Worm (Caenorhabditis elegans) whole organism, L1 larva: Measurements from ENCODE around the gene C32H11.3.

Experiments
- C16A3.4 ChIP-seq: fragments of 150-350 bp; optimal IDR thresholded peaks from 2 replicates; lab custom pipeline; 2014; ENCODE audit warnings: missing biosample characterization, missing genetic modification characterization
- aha-1 ChIP-seq: fragments of 150-350 bp; optimal IDR thresholded peaks from 2 replicates; lab custom pipeline; 2014; ENCODE audit warnings: missing biosample characterization, missing genetic modification characterization
- alr-1 ChIP-seq: fragments of 200-800 bp; sonication (Bioruptor generic); optimal IDR thresholded peaks from 2 replicates; lab custom pipeline; 2018; ENCODE audit warnings: borderline replicate concordance, mild to moderate bottlenecking, missing genetic modification characterization, missing compliant biosample characterization
- ceh-63 ChIP-seq: fragments of 200-800 bp; sonication (Bioruptor generic); optimal IDR thresholded peaks from 2 replicates; lab custom pipeline; 2018; ENCODE audit warnings: mild to moderate bottlenecking, missing genetic modification characterization, missing compliant biosample characterization
- dpl-1 ChIP-seq, 3 experiments: fragments of 150-350 bp in 2 of 3; sonication (generic microtip) in 1 of 3; optimal IDR thresholded peaks; 2 replicates each; lab custom pipeline; 2014 to 2017; ENCODE audit warnings: missing biosample characterization in 3 of 3, missing genetic modification characterization in 3 of 3, missing genetic modification reagents in 3 of 3
- efl-1 ChIP-seq, 4 experiments: fragments of 150-350 bp; optimal IDR thresholded peaks in 3 of 4; peaks in 1 of 4; 1 replicate in 1 of 4; 2 replicates in 3 of 4; lab custom pipeline; 2014; ENCODE audit warnings: missing biosample characterization in 2 of 4, missing genetic modification characterization in 2 of 4, missing genetic modification reagents in 2 of 4
- elt-2 ChIP-seq: sonication (generic microtip); optimal IDR thresholded peaks from 2 replicates; lab custom pipeline; 2016; ENCODE audit warnings: missing genetic modification characterization, mild to moderate bottlenecking, inconsistent platforms, missing compliant biosample characterization, missing genetic modification reagents
- elt-3 ChIP-seq, 6 experiments: fragments of 150-350 bp in 1 of 6; sonication (generic microtip); optimal IDR thresholded peaks; 2 replicates each; lab custom pipeline; 2017 to 2018; ENCODE audit warnings: missing biosample characterization in 6 of 6, missing genetic modification characterization in 6 of 6, inconsistent platforms in 1 of 6
- fkh-8 ChIP-seq: sonication (generic microtip); optimal IDR thresholded peaks from 2 replicates; lab custom pipeline; 2016; ENCODE audit warnings: mild to moderate bottlenecking, missing genetic modification characterization, missing compliant biosample characterization
- hlh-4 ChIP-seq: sonication (generic microtip); optimal IDR thresholded peaks from 2 replicates; lab custom pipeline; 2016; ENCODE audit warnings: mild to moderate bottlenecking, missing genetic modification characterization, missing compliant biosample characterization
- hpl-2 ChIP-seq: fragments of 150-350 bp; optimal IDR thresholded peaks from 2 replicates; lab custom pipeline; 2014; ENCODE audit warnings: missing biosample characterization, missing genetic modification reagents, missing genetic modification characterization
- irx-1 ChIP-seq: sonication (generic microtip); optimal IDR thresholded peaks from 2 replicates; lab custom pipeline; 2016; ENCODE audit warnings: missing genetic modification characterization, missing compliant biosample characterization
- isw-1 ChIP-seq: fragments of 200-800 bp; sonication (Bioruptor generic); IDR thresholded peaks from 2 replicates; pipeline ENCODE4 v1.3.6; 2022; ENCODE audit warnings: missing genetic modification characterization, missing compliant biosample characterization
- jun-1 ChIP-seq: fragments of 150-350 bp; optimal IDR thresholded peaks from 2 replicates; lab custom pipeline; 2014; ENCODE audit warnings: missing biosample characterization, missing genetic modification reagents, missing genetic modification characterization
- lin-13 ChIP-seq: fragments of 150-350 bp; optimal IDR thresholded peaks from 2 replicates; lab custom pipeline; 2014; ENCODE audit warnings: missing biosample characterization, missing genetic modification reagents, missing genetic modification characterization
- lin-14 ChIP-seq: fragments of 200-800 bp; sonication (Bioruptor generic); optimal IDR thresholded peaks from 2 replicates; lab custom pipeline; 2018; ENCODE audit warnings: mild to moderate bottlenecking, missing genetic modification characterization, moderate library complexity, missing compliant biosample characterization
- lir-3 ChIP-seq: sonication (generic microtip); optimal IDR thresholded peaks from 2 replicates; lab custom pipeline; 2016; ENCODE audit warnings: mild to moderate bottlenecking, missing genetic modification characterization, moderate library complexity, missing compliant biosample characterization; ENCODE audit not compliant: poor library complexity
- mab-9 ChIP-seq: fragments of 200-800 bp; sonication (Bioruptor generic); IDR thresholded peaks from 2 replicates; pipeline ENCODE4 v1.3.6; 2022; ENCODE audit warnings: missing genetic modification reagents, missing genetic modification characterization, missing compliant biosample characterization
- mdl-1 ChIP-seq, 2 experiments: fragments of 150-350 bp; optimal IDR thresholded peaks; 2 replicates each; lab custom pipeline; 2014 to 2017; ENCODE audit warnings: missing biosample characterization in 2 of 2, missing genetic modification characterization in 2 of 2, inconsistent platforms in 1 of 2
- mef-2 ChIP-seq: fragments of 150-350 bp; optimal IDR thresholded peaks from 2 replicates; lab custom pipeline; 2014; ENCODE audit warnings: missing biosample characterization, missing genetic modification characterization
- mep-1 ChIP-seq: fragments of 150-350 bp; optimal IDR thresholded peaks from 2 replicates; lab custom pipeline; 2014; ENCODE audit warnings: missing biosample characterization, missing genetic modification characterization
- nhr-11 ChIP-seq: fragments of 150-350 bp; optimal IDR thresholded peaks from 2 replicates; lab custom pipeline; 2014; ENCODE audit warnings: missing biosample characterization, missing genetic modification characterization
- nhr-28 ChIP-seq: fragments of 150-350 bp; optimal IDR thresholded peaks from 2 replicates; lab custom pipeline; 2014; ENCODE audit warnings: missing biosample characterization, missing genetic modification characterization
- nhr-71 ChIP-seq: sonication (generic microtip); optimal IDR thresholded peaks from 2 replicates; lab custom pipeline; 2016; ENCODE audit warnings: mild to moderate bottlenecking, missing genetic modification characterization, moderate library complexity, missing compliant biosample characterization
- nhr-76 ChIP-seq: sonication (generic microtip); optimal IDR thresholded peaks from 2 replicates; lab custom pipeline; 2017; ENCODE audit warnings: missing biosample characterization, missing genetic modification characterization
- nhr-84 ChIP-seq: sonication (generic microtip); optimal IDR thresholded peaks from 2 replicates; lab custom pipeline; 2017; ENCODE audit warnings: missing biosample characterization, missing genetic modification characterization
- nhr-85 ChIP-seq: sonication (generic microtip); peaks from one replicate; lab custom pipeline; 2016; ENCODE audit warnings: missing genetic modification characterization, inconsistent platforms, missing compliant biosample characterization
- nhr-90 ChIP-seq: sonication (generic microtip); optimal IDR thresholded peaks from 2 replicates; lab custom pipeline; 2016; ENCODE audit warnings: mild to moderate bottlenecking, missing genetic modification characterization, missing compliant biosample characterization; ENCODE audit not compliant: poor library complexity
- pax-3 ChIP-seq: fragments of 200-800 bp; sonication (Bioruptor generic); optimal IDR thresholded peaks from 2 replicates; lab custom pipeline; 2018; ENCODE audit warnings: mild to moderate bottlenecking, missing genetic modification characterization, moderate library complexity, missing compliant biosample characterization
- pqm-1 ChIP-seq: sonication (generic microtip); optimal IDR thresholded peaks from 3 replicates; lab custom pipeline; 2017; ENCODE audit warnings: missing biosample characterization, missing genetic modification characterization
- skn-1 ChIP-seq: fragments of 150-350 bp; optimal IDR thresholded peaks from 2 replicates; lab custom pipeline; 2014; ENCODE audit warnings: missing biosample characterization, missing genetic modification characterization
- snpc-4 ChIP-seq: fragments of 150-350 bp; optimal IDR thresholded peaks from 2 replicates; lab custom pipeline; 2014; ENCODE audit warnings: missing biosample characterization, missing genetic modification characterization
- sptf-1 ChIP-seq: fragments of 150-350 bp; optimal IDR thresholded peaks from 2 replicates; lab custom pipeline; 2014; ENCODE audit warnings: missing biosample characterization, missing genetic modification characterization
- tbx-2 ChIP-seq: sonication (generic microtip); optimal IDR thresholded peaks from 2 replicates; lab custom pipeline; 2016; ENCODE audit warnings: missing genetic modification characterization, missing compliant biosample characterization
- unc-30 ChIP-seq: sonication (generic microtip); optimal IDR thresholded peaks from 2 replicates; lab custom pipeline; 2017; ENCODE audit warnings: missing biosample characterization, missing genetic modification characterization
- unc-62 ChIP-seq: fragments of 150-350 bp; optimal IDR thresholded peaks from 2 replicates; lab custom pipeline; 2014; ENCODE audit warnings: missing biosample characterization, missing genetic modification reagents, missing genetic modification characterization
- vab-15 ChIP-seq: sonication (generic microtip); optimal IDR thresholded peaks from 2 replicates; lab custom pipeline; 2017; ENCODE audit warnings: missing genotype, mild to moderate bottlenecking, missing genetic modification characterization, missing compliant biosample characterization
- zag-1 ChIP-seq: fragments of 150-350 bp; optimal IDR thresholded peaks from 2 replicates; lab custom pipeline; 2014; ENCODE audit warnings: missing biosample characterization, missing genetic modification characterization
- ztf-11 ChIP-seq, 2 experiments: sonication (generic microtip); optimal IDR thresholded peaks; 2 replicates each; lab custom pipeline; 2016 to 2017; ENCODE audit warnings: missing genetic modification characterization in 2 of 2, missing biosample characterization in 1 of 2, missing compliant biosample characterization in 1 of 2

C32H11.3 gene

ce11 chrIV:12890445-12890844 lies 27.9 kb upstream of the C32H11.3 start, which contains the start of gene K08D8.6:
TSS of gene K08D8.6 (minus strand) at chrIV:12890508.
- TF ChIP-seq lir-3 (tag; lab: Kevin White, UChicago): no peak
- peak; percentile 7 for TF ChIP-seq jun-1 (tag; lab: Kevin White, UChicago)
- no peak for TF ChIP-seq nhr-28 (tag; lab: Kevin White, UChicago)
- no peak for TF ChIP-seq efl-1 (optimal IDR thresholded peaks at IDR 0.05; lab: Kevin White, UChicago)
- TF ChIP-seq efl-1 (GFP tag; optimal IDR thresholded peaks at IDR 0.05 in 1 of 2; lab: Kevin White, UChicago): peak in 1 of 2 experiments; percentile 30
- no peak for TF ChIP-seq unc-62 (GFP tag; lab: Kevin White, UChicago)
- no peak for TF ChIP-seq ztf-11 (tag; optimal IDR thresholded peaks at IDR 0.05; lab: Kevin White, UChicago)
- TF ChIP-seq pqm-1: peak; percentile 78
- TF ChIP-seq hlh-4 (tag; lab: Kevin White, UChicago): no peak
- TF ChIP-seq elt-2 (tag; lab: Kevin White, UChicago): peak; percentile 88
- no peak for TF ChIP-seq mep-1 (tag; lab: Kevin White, UChicago)

DNA sequence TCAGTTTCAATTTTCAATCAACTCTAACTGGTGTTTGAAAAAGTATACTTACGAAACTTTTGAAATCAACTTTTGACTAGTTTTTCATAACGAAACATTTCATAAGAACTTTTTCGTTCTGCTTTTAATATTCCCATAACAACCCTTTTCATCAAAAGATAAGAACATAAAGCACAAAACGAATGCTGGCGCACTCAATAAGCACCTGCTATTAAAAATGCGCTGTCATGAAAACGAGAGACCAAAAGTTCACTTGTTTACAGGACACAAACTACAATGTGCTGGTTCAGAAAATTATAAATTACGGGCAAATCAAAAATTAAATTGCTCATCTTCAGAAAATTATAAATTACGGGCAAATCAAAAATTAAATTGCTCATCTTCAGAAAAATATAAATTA lies 27.3 kb upstream of the C32H11.3 start:
- TF ChIP-seq elt-2 (tag; lab: Kevin White, UChicago) (peak; percentile 17), fkh-8 (no peak), aha-1 (no peak), nhr-90 (no peak), nhr-85 (tag; lab: Kevin White, UChicago) (no peak), dpl-1 (GFP tag; optimal IDR thresholded peaks at IDR 0.05; lab: Kevin White, UChicago) (no peak), hlh-4 (tag; lab: Kevin White, UChicago) (no peak), unc-62 (GFP tag; lab: Kevin White, UChicago) (no peak)
- TF ChIP-seq, all 84 proteins: peak for 1

DNA sequence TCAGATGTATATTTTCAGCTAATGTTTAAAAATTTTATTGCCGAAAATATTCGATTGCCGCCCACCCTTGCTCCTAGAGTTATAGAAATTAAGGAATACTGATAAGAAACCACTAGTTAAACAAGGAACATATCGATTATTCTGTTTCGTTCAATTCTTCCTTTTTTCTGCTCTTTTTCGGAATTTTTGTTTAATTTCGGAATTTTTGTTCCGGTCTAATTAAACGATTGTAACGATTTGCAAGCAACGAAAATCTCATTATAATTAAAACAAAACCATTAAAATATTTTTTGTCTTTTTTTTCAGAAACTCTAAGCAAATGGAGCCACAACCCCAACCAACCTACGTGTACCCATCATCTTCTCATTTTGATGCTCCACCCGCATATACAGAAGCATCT lies 26.2 kb upstream of the C32H11.3 start, which contains the start of gene K08D8.1:
Gene K08D8.1, plus strand, starts transcription at position 301 of the 400 bp plus-strand sequence.
- TF ChIP-seq tbx-2 (tag; lab: Kevin White, UChicago) (no peak), vab-15 (tag; lab: Kevin White, UChicago) (no peak), hpl-2 (GFP tag; lab: Kevin White, UChicago) (no peak), zag-1 (tag; lab: Kevin White, UChicago) (no peak), irx-1 (no peak), pax-3 (no peak), lin-13 (GFP tag; lab: Kevin White, UChicago) (no peak), aha-1 (no peak), lin-14 (GFP tag; lab: Kevin White, UChicago) (no peak), C16A3.4 (tag; lab: Kevin White, UChicago) (no peak), nhr-71 (tag; lab: Kevin White, UChicago) (no peak), mdl-1 (tag; optimal IDR thresholded peaks at IDR 0.05; lab: Kevin White, UChicago) (no peak), elt-3 (tag; optimal IDR thresholded peaks at IDR 0.05; lab: Kevin White, UChicago) (no peak), isw-1 (GFP tag; lab: Robert Waterston, UW) (no peak)

- TF ChIP-seq nhr-85 (tag; lab: Kevin White, UChicago) (peak; percentile 6), pax-3 (no peak), mep-1 (tag; lab: Kevin White, UChicago) (no peak)
- TF ChIP-seq, all 84 proteins: peak for 1
These were observed 25.2 kb upstream of the C32H11.3 start, which contains the start of gene K08D8.12 for ce11 chrIV:12893166-12893565. TSS of gene K08D8.12 (plus strand) at chrIV:12893466.

- TF ChIP-seq isw-1 (GFP tag; lab: Robert Waterston, UW) (no peak), nhr-85 (tag; lab: Kevin White, UChicago) (no peak), ztf-11 (tag; optimal IDR thresholded peaks at IDR 0.05; lab: Kevin White, UChicago) (no peak), skn-1 (tag; lab: Kevin White, UChicago) (no peak), nhr-76 (tag; lab: Kevin White, UChicago) (no peak), snpc-4 (no peak), sptf-1 (tag; lab: Kevin White, UChicago) (no peak), unc-30 (no peak), nhr-84 (tag; lab: Kevin White, UChicago) (no peak), mab-9 (no peak), alr-1 (tag; lab: Kevin White, UChicago) (no peak), mef-2 (no peak), nhr-11 (tag; lab: Kevin White, UChicago) (no peak), ceh-63 (GFP tag; lab: Kevin White, UChicago) (no peak)
These were observed 23.4 kb upstream of the C32H11.3 start, which contains the start of gene K08D8.11 for ce11 chrIV:12894996-12895395. TSS of gene K08D8.11 (plus strand) at chrIV:12895296.
